Worm (Caenorhabditis elegans) whole organism, L4 larva: ENCODE data around the gene rpt-1.

Experiments
- aha-1 ChIP-seq: fragments of 150-350 bp; peaks from one replicate; lab custom pipeline; 2014; ENCODE audit warnings: missing biosample characterization, missing genetic modification characterization
- ama-1 ChIP-seq: fragments of 150-350 bp; optimal IDR thresholded peaks from 2 replicates; lab custom pipeline; 2014; ENCODE audit warnings: inconsistent platforms, mixed read lengths
- pqm-1 ChIP-seq: sonication (generic microtip); optimal IDR thresholded peaks from 2 replicates; lab custom pipeline; 2017; ENCODE audit warnings: missing biosample characterization, missing genetic modification characterization

DNA sequence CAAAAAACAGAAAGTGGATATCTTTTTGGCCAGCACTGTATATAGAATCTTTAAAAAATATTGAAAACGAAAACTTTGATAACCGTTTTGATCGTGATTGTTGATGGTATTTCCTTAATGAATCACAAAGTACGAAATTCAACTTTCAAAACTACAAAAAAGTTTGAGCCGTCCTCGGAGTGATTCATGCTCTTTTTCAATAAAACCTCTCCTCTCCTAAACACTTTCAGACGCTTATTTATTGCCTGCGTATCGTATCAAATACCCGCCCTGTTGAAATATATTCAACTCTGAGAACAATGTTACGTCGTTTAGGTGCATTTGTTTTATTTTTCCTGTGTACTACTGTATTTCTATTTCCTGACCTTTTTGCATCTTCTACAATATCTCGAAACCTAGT lies 38.7 kb upstream of the rpt-1 start:
- TF ChIP-seq pqm-1 (peak; percentile 69), ama-1 (lab: Kevin White, UChicago) (no peak), aha-1 (tag; lab: Kevin White, UChicago) (no peak)
